Worm (Caenorhabditis elegans) whole organism, young adult: ENCODE data around the gene aqp-10.
A peak's percentile ranks its signal among the peaks of the same experiment; 100 is the strongest.

Experiments used
- B0035.1 ChIP-seq: sonication (generic microtip); optimal IDR thresholded peaks from 2 replicates; lab custom pipeline; 2016; ENCODE audit warnings: missing genetic modification characterization, mild to moderate bottlenecking, missing compliant biosample characterization, missing genotype, missing genetic modification reagents
- B0261.1 ChIP-seq: sonication (generic microtip); optimal IDR thresholded peaks from 2 replicates; lab custom pipeline; 2016; ENCODE audit warnings: mild to moderate bottlenecking, missing genetic modification characterization, moderate library complexity, missing compliant biosample characterization
- F23B12.7 ChIP-seq: sonication (generic microtip); optimal IDR thresholded peaks from 2 replicates; lab custom pipeline; 2017; ENCODE audit warnings: missing genetic modification characterization, mild to moderate bottlenecking, missing compliant biosample characterization, antibody characterized with exemption, moderate library complexity; ENCODE audit not compliant: insufficient read depth
- F37B4.10 ChIP-seq: fragments of 200-800 bp; sonication (Bioruptor generic); IDR thresholded peaks from 2 replicates; pipeline ENCODE4 v1.3.6; 2022; ENCODE audit warnings: missing genetic modification characterization, missing compliant biosample characterization
- F52B5.7 ChIP-seq: sonication (generic microtip); optimal IDR thresholded peaks from 2 replicates; lab custom pipeline; 2016; ENCODE audit warnings: mild to moderate bottlenecking, missing genetic modification characterization, missing compliant biosample characterization
- K11D2.4 ChIP-seq: fragments of 200-800 bp; sonication (Bioruptor generic); IDR thresholded peaks from 2 replicates; pipeline ENCODE4 v1.3.6; 2022; ENCODE audit warnings: missing genetic modification reagents, missing genetic modification characterization, missing compliant biosample characterization
- K12H6.12 ChIP-seq: fragments of 200-800 bp; sonication (Bioruptor generic); optimal IDR thresholded peaks from 2 replicates; lab custom pipeline; 2018; ENCODE audit warnings: mild to moderate bottlenecking, missing genetic modification characterization, missing compliant biosample characterization
- Y56A3A.18 ChIP-seq: fragments of 200-800 bp; sonication (Bioruptor generic); IDR thresholded peaks from 2 replicates; pipeline ENCODE4 v1.3.6; 2022; ENCODE audit warnings: missing genetic modification reagents, missing genetic modification characterization, missing compliant biosample characterization
- akir-1 ChIP-seq: fragments of 200-800 bp; sonication (Bioruptor generic); optimal IDR thresholded peaks from 2 replicates; lab custom pipeline; 2018; ENCODE audit warnings: mild to moderate bottlenecking, missing genetic modification characterization, moderate library complexity, missing compliant biosample characterization
- attf-6 ChIP-seq: fragments of 200-800 bp; sonication (Bioruptor generic); IDR thresholded peaks from 2 replicates; pipeline ENCODE4 v1.3.6; 2022; ENCODE audit warnings: missing genetic modification reagents, missing genetic modification characterization, missing compliant biosample characterization
- ccch-3 ChIP-seq: fragments of 200-800 bp; sonication (Bioruptor generic); optimal IDR thresholded peaks from 2 replicates; lab custom pipeline; 2018; ENCODE audit warnings: mild to moderate bottlenecking, missing genetic modification characterization, missing compliant biosample characterization
- cebp-1 ChIP-seq, 2 experiments: fragments of 200-800 bp in 1 of 2; sonication (Bioruptor generic) in 1 of 2; sonication (generic microtip) in 1 of 2; IDR thresholded peaks in 1 of 2; optimal IDR thresholded peaks in 1 of 2; 2 replicates each; pipeline versions ENCODE4 v1.3.6 to Lab custom; 2017 to 2022; ENCODE audit warnings: missing compliant biosample characterization in 2 of 2, missing genetic modification characterization in 2 of 2, mild to moderate bottlenecking in 1 of 2, missing genetic modification reagents in 1 of 2, moderate library complexity in 1 of 2
- chd-7 ChIP-seq: sonication (generic microtip); optimal IDR thresholded peaks from 2 replicates; lab custom pipeline; 2016; ENCODE audit warnings: mild to moderate bottlenecking, missing genetic modification characterization, moderate library complexity, missing compliant biosample characterization
- die-1 ChIP-seq: sonication (generic microtip); optimal IDR thresholded peaks from 2 replicates; lab custom pipeline; 2016; ENCODE audit warnings: missing genotype, mild to moderate bottlenecking, missing genetic modification characterization, missing compliant biosample characterization
- dox-1 ChIP-seq: fragments of 200-800 bp; sonication (Bioruptor generic); IDR thresholded peaks from 2 replicates; pipeline ENCODE4 v1.3.6; 2022; ENCODE audit warnings: missing genetic modification reagents, missing genetic modification characterization, missing compliant biosample characterization
- efl-1 ChIP-seq: fragments of 150-350 bp; optimal IDR thresholded peaks from 2 replicates; lab custom pipeline; 2014; ENCODE audit warnings: missing biosample characterization, missing genetic modification reagents, missing genetic modification characterization
- egl-18 ChIP-seq: fragments of 200-800 bp; sonication (Bioruptor generic); IDR thresholded peaks from 2 replicates; pipeline ENCODE4 v1.3.6; 2022; ENCODE audit warnings: missing genetic modification reagents, missing genetic modification characterization, missing compliant biosample characterization
- him-1 ChIP-seq: sonication (generic microtip); optimal IDR thresholded peaks from 2 replicates; lab custom pipeline; 2016; ENCODE audit warnings: missing genotype, missing genetic modification reagents, missing genetic modification characterization, missing compliant biosample characterization
- hmg-1.2 ChIP-seq: fragments of 200-800 bp; sonication (Bioruptor generic); IDR thresholded peaks from 2 replicates; pipeline ENCODE4 v1.3.6; 2022; ENCODE audit warnings: missing genetic modification reagents, missing genetic modification characterization, missing compliant biosample characterization
- hmg-20 ChIP-seq: fragments of 200-800 bp; sonication (Bioruptor generic); IDR thresholded peaks from 2 replicates; pipeline ENCODE4 v1.3.6; 2022; ENCODE audit warnings: missing genetic modification reagents, missing genetic modification characterization, missing compliant biosample characterization
- hsf-1 ChIP-seq: fragments of 200-800 bp; sonication (Bioruptor generic); IDR thresholded peaks from 2 replicates; pipeline ENCODE4 v1.3.6; 2022; ENCODE audit warnings: missing genetic modification reagents, missing genetic modification characterization, missing compliant biosample characterization
- lag-1 ChIP-seq: fragments of 200-800 bp; sonication (Bioruptor generic); IDR thresholded peaks from 2 replicates; pipeline ENCODE4 v1.3.6; 2022; ENCODE audit warnings: missing genetic modification reagents, missing genetic modification characterization, missing compliant biosample characterization
- lir-1 ChIP-seq: fragments of 200-800 bp; sonication (Bioruptor generic); conservative IDR thresholded peaks from 2 replicates; pipeline ENCODE4 v1.3.6; 2022; ENCODE audit warnings: missing genetic modification reagents, missing genetic modification characterization, missing compliant biosample characterization
- madf-6 ChIP-seq: fragments of 200-800 bp; sonication (Bioruptor generic); IDR thresholded peaks from 2 replicates; pipeline ENCODE4 v1.3.6; 2022; ENCODE audit warnings: missing genetic modification reagents, missing genetic modification characterization, missing compliant biosample characterization
- mcd-1 ChIP-seq: fragments of 200-800 bp; sonication (Bioruptor generic); IDR thresholded peaks from 2 replicates; pipeline ENCODE4 v1.3.6; 2022; ENCODE audit warnings: missing genetic modification reagents, missing genetic modification characterization, missing compliant biosample characterization
- nfya-1 ChIP-seq: sonication (generic microtip); optimal IDR thresholded peaks from 2 replicates; lab custom pipeline; 2017; ENCODE audit warnings: antibody characterized with exemption, missing compliant biosample characterization, missing genetic modification characterization, borderline replicate concordance; ENCODE audit not compliant: insufficient read depth
- nfya-2 ChIP-seq: fragments of 200-800 bp; sonication (Bioruptor generic); IDR thresholded peaks from 2 replicates; pipeline ENCODE4 v1.3.6; 2022; ENCODE audit warnings: missing genetic modification reagents, missing genetic modification characterization, missing compliant biosample characterization
- nfyb-1 ChIP-seq: fragments of 200-800 bp; sonication (Bioruptor generic); IDR thresholded peaks from 2 replicates; pipeline ENCODE4 v1.3.6; 2022; ENCODE audit warnings: missing genetic modification reagents, missing genetic modification characterization, missing compliant biosample characterization
- nhr-179 ChIP-seq: sonication (generic microtip); optimal IDR thresholded peaks from 2 replicates; lab custom pipeline; 2016; ENCODE audit warnings: mild to moderate bottlenecking, missing genetic modification characterization, missing compliant biosample characterization
- nhr-80 ChIP-seq: sonication (generic microtip); optimal IDR thresholded peaks from 2 replicates; lab custom pipeline; 2016; ENCODE audit warnings: missing genetic modification characterization, missing compliant biosample characterization
- sdz-38 ChIP-seq: sonication (generic microtip); optimal IDR thresholded peaks from 2 replicates; lab custom pipeline; 2016; ENCODE audit warnings: missing genotype, missing genetic modification characterization, missing compliant biosample characterization
- sea-2 ChIP-seq: fragments of 200-800 bp; sonication (Bioruptor generic); IDR thresholded peaks from 2 replicates; pipeline ENCODE4 v1.3.6; 2022; ENCODE audit warnings: missing genetic modification characterization, missing compliant biosample characterization
- snpc-4 ChIP-seq, 5 experiments: fragments of 150-350 bp in 1 of 5; sonication (generic microtip) in 4 of 5; optimal IDR thresholded peaks; 2 replicates each; lab custom pipeline; 2014 to 2018; ENCODE audit warnings: missing genetic modification characterization in 5 of 5, missing biosample characterization in 3 of 5, antibody characterized with exemption in 2 of 5, mild to moderate bottlenecking in 2 of 5, missing compliant biosample characterization in 2 of 5, missing genotype in 2 of 5, moderate library complexity in 2 of 5, missing genetic modification reagents in 1 of 5
- tbp1 ChIP-seq: fragments of 200-800 bp; sonication (Bioruptor generic); optimal IDR thresholded peaks from 2 replicates; lab custom pipeline; 2018; ENCODE audit warnings: mild to moderate bottlenecking, missing genetic modification characterization, missing compliant biosample characterization
- tbx-9 ChIP-seq: sonication (generic microtip); optimal IDR thresholded peaks from 2 replicates; lab custom pipeline; 2016; ENCODE audit warnings: borderline replicate concordance, missing genetic modification characterization, inconsistent platforms, missing compliant biosample characterization
- unc-62 ChIP-seq: fragments of 150-350 bp; optimal IDR thresholded peaks from 2 replicates; lab custom pipeline; 2014; ENCODE audit warnings: missing biosample characterization, missing genetic modification reagents, missing genetic modification characterization
- zfh-2 ChIP-seq: fragments of 200-800 bp; sonication (Bioruptor generic); conservative IDR thresholded peaks from 2 replicates; pipeline ENCODE4 v1.3.6; 2022; ENCODE audit warnings: missing genetic modification reagents, missing genetic modification characterization, missing compliant biosample characterization
- zim-3 ChIP-seq: sonication (generic microtip); optimal IDR thresholded peaks from 2 replicates; lab custom pipeline; 2017; ENCODE audit warnings: mild to moderate bottlenecking, missing genetic modification characterization, moderate library complexity, missing compliant biosample characterization
- ztf-26 ChIP-seq: sonication (generic microtip); optimal IDR thresholded peaks from 2 replicates; lab custom pipeline; 2017; ENCODE audit warnings: missing genetic modification characterization, missing compliant biosample characterization

The aqp-10 gene

ce11 chrII:9731810-9732209 lies 37.8 kb downstream of the aqp-10 start, which contains the start of gene mab-3:
Gene mab-3, plus strand, starts transcription at chrII:9732137.
- peak; percentile 30; the same call in 1 of the 2 replicates for TF ChIP-seq zfh-2 (GFP tag; lab: Robert Waterston, UW)
- TF ChIP-seq mcd-1 (GFP tag; lab: Robert Waterston, UW): 0 out of 2 replicates have a peak, but pooled peaks have one; percentile 29
- peak; percentile 42; the same call in 1 of the 2 replicates for TF ChIP-seq nfyb-1
- peak; percentile 69 for TF ChIP-seq dox-1 (GFP tag; lab: Robert Waterston, UW)
- TF ChIP-seq F37B4.10 (GFP tag; lab: Robert Waterston, UW): 0 out of 2 replicates have a peak, but pooled peaks have one; percentile 12
- peak; percentile 76; the same call in 1 of the 2 replicates for TF ChIP-seq hmg-1.2 (GFP tag; lab: Robert Waterston, UW)

- TF ChIP-seq zfh-2 (GFP tag; lab: Robert Waterston, UW) (0 out of 2 replicates have a peak, but pooled peaks have one; percentile 12), K12H6.12 (tag; lab: Kevin White, UChicago) (no peak), hmg-1.2 (GFP tag; lab: Robert Waterston, UW) (peak; percentile 93), hsf-1 (GFP tag; lab: Robert Waterston, UW) (no peak)
Observed at ce11 chrII:9729866-9730265, 39.8 kb downstream of the aqp-10 start.

- TF ChIP-seq akir-1 (GFP tag; lab: Kevin White, UChicago): no peak
- TF ChIP-seq ztf-26 (tag; lab: Kevin White, UChicago): no peak
- TF ChIP-seq sea-2 (GFP tag; lab: Robert Waterston, UW): no peak
- no peak for TF ChIP-seq lir-1 (GFP tag; lab: Robert Waterston, UW)
- TF ChIP-seq K12H6.12 (tag; lab: Kevin White, UChicago): no peak
- TF ChIP-seq him-1 (tag; lab: Kevin White, UChicago): no peak
- no peak for TF ChIP-seq hmg-20
- TF ChIP-seq ccch-3 (GFP tag; lab: Kevin White, UChicago): no peak
- no peak for TF ChIP-seq die-1 (tag; lab: Kevin White, UChicago)
- TF ChIP-seq zim-3 (tag; lab: Kevin White, UChicago): no peak
- TF ChIP-seq F52B5.7: no peak
- no peak for TF ChIP-seq B0261.1
- no peak for TF ChIP-seq tbx-9 (tag; lab: Kevin White, UChicago)
- no peak for TF ChIP-seq egl-18 (GFP tag; lab: Robert Waterston, UW)
- TF ChIP-seq chd-7 (tag; lab: Kevin White, UChicago): no peak
- TF ChIP-seq madf-6: no peak
- no peak for TF ChIP-seq nhr-80 (tag; lab: Kevin White, UChicago)
- TF ChIP-seq Y56A3A.18 (GFP tag; lab: Robert Waterston, UW): no peak
- no peak for TF ChIP-seq B0035.1 (tag; lab: Kevin White, UChicago)
Observed at ce11 chrII:9729196-9729595, 40.5 kb downstream of the aqp-10 start.

DNA sequence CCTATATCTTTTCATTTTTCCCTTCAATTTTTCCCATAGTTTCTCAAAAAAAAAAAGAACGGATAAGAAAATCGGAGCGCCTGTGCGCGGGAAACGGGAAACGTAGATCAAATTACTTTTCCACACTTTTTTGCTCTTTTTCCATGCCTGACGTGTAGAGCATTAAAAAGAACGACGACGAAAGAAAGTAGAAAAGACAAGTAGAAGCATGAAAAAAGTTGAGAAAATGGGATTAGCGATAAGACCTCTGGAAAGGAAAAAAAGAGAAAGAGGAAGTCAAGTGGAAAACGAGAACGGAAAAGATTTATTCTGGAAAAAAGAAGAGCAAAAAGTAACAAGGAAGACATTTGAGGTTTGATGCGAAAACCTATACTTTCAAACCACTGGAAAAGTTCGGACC lies 41.1 kb downstream of the aqp-10 start:
- peak; percentile 34 for TF ChIP-seq efl-1
- TF ChIP-seq cebp-1 (GFP tag; IDR thresholded peaks at IDR 0.05; lab: Robert Waterston, UW): no peak
- no peak for TF ChIP-seq cebp-1 (tag; optimal IDR thresholded peaks at IDR 0.05; lab: Kevin White, UChicago)

DNA sequence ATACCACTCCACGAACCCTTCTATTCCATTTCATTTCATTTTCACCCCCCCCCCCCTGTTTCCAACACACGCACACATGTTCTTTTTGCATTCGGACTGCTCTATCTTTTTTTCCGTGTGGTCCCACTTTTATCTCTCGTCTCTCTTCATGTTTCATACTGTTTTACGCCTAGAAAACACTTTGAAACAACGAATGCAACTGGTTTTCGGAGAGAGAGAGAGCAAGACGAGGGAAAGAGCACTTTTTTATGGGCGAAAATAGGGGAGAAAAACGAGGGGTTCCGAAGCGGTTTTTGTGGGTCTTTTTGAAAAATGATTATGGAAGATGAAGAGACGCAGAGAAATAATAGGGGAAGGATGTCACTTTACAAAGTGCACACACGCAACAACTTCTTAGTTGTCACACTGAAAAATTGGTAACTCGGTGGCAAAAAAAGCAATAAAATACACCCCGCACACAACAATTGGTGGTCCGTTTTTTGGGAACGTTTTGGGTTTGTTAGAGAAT lies 42.4 kb downstream of the aqp-10 start:
- TF ChIP-seq attf-6 (no peak), lag-1 (GFP tag; lab: Robert Waterston, UW) (no peak), lir-1 (GFP tag; lab: Robert Waterston, UW) (no peak), tbp1 (GFP tag; lab: Kevin White, UChicago) (no peak), nfya-2 (GFP tag; lab: Robert Waterston, UW) (no peak), sea-2 (GFP tag; lab: Robert Waterston, UW) (no peak), snpc-4 (GFP tag; optimal IDR thresholded peaks at IDR 0.05; lab: Kevin White, UChicago) (no peak), snpc-4 (tag; optimal IDR thresholded peaks at IDR 0.05; lab: Kevin White, UChicago) (no peak), madf-6 (no peak), unc-62 (no peak), K11D2.4 (GFP tag; lab: Robert Waterston, UW) (no peak), F23B12.7 (no peak), sdz-38 (tag; lab: Kevin White, UChicago) (no peak), akir-1 (GFP tag; lab: Kevin White, UChicago) (no peak), nhr-179 (tag; lab: Kevin White, UChicago) (no peak), nfya-1 (no peak)
- TF ChIP-seq, all 124 proteins: peak for 0
